Fruit fly (Drosophila melanogaster) S2 (cell line): ENCODE data around the gene CG1317.

Source experiments
- CG8478 ChIP-seq: fragments of >200 bp; optimal IDR thresholded peaks from 2 replicates; lab custom pipeline; 2018
- CTCF ChIP-seq, 2 experiments: fragments of >200 bp; optimal IDR thresholded peaks; 2 replicates each; lab custom pipeline; 2018

The CG1317 gene

DNA sequence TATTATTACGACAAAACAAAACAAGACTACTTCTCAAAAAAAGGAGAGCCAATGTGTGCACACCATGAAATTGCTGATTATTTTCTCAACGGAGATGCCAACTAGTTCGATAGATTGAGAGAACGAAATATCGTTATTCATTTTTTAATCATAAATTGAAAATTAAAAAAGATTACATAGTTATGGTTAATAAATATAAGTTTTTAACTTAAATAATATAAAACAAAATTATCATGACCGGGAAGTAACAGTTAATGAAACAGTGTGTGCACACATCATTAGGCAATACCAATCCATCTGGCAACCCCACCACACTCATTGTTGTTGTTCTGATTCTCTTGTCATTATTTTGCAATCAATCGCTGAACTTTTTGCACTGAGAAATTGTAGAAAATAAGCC, at the start of gene CG1317, which contains the start of gene CG8993:
CG1317 (minus strand) TSS at position 58 of the 400 bp plus-strand sequence.
CG8993 (plus strand) TSS at position 318 of the 400 bp plus-strand sequence.
- no peak for TF ChIP-seq CG8478
- TF ChIP-seq CTCF (optimal IDR thresholded peaks at IDR 0.05; lab: Kevin White, UChicago): no peak

DNA sequence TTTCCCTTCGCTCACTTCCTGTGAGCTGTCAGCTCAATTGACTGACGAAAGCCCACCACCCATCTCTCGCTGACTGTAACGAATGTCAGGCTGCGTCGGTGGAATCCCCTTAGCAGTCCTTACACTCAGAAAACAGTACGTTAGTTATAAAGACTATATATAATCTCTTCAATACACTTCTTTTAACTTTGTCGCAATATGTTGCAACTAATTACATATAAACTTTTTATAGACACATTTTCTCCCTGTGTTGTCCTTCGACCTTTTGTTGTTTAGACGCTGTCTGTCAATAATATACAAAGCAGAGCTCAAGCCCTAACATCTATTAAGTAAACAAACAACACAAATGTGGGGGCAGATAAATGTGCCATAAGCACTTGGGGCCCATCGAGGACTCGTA, 49.4 kb upstream of the CG1317 start:
- TF ChIP-seq CTCF (optimal IDR thresholded peaks at IDR 0.05; lab: Kevin White, UChicago) (no peak), CG8478 (no peak)

DNA sequence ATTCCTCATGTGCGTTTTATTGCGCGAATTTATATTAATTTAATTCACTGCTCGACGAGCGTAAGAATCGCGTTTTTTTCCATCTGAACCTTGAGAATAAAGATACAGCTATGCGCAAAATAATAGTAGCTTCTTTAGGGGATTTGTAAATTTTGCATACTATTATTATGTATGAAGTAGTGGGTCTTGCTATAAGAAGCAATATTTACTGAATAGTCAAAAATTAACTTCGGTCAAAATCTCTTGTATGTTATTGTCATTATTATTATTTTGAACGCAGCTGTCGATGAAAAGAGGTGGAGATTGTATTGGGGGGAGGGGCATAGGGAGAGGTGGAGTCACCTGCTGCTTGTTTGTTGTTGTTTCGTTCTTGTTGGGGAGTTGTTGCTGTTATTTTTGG, 47.0 kb upstream of the CG1317 start:
- no peak for TF ChIP-seq CTCF (optimal IDR thresholded peaks at IDR 0.05; lab: Kevin White, UChicago)
- TF ChIP-seq CG8478: no peak

dm6 chr3L:2417399-2418040, 45.8 kb upstream of the CG1317 start:
- TF ChIP-seq CG8478 (no peak), CTCF (optimal IDR thresholded peaks at IDR 0.05; lab: Kevin White, UChicago) (no peak)

- TF ChIP-seq CG8478 (no peak), CTCF (optimal IDR thresholded peaks at IDR 0.05; lab: Kevin White, UChicago) (no peak)
These were observed 43.1 kb upstream of the CG1317 start for dm6 chr3L:2414876-2415275.

- no peak for TF ChIP-seq CTCF (optimal IDR thresholded peaks at IDR 0.05; lab: Kevin White, UChicago)
These were observed 39.9 kb upstream of the CG1317 start for dm6 chr3L:2411564-2412080.

DNA sequence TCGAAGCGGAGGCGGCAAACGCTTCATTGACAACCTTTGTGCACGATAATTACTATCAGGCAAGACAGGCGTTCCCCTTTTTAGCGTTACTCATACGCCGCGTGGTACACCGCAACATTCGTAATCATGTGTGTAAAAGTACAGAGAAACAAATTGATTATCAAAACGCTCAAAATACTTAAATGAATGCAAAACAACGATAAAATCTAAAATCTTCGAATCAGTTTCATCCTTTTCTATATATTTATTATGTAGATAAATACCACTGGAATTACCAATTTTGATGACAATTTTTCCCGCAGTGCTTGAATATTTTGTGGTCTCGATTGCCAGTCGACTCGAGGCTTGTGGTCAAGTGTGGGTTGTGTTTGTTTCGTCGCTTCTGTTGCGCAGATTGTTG, 39.1 kb upstream of the CG1317 start:
- TF ChIP-seq CTCF (optimal IDR thresholded peaks at IDR 0.05; lab: Kevin White, UChicago): no peak
- TF ChIP-seq CG8478: no peak

dm6 chr3L:2409289-2409688, 37.5 kb upstream of the CG1317 start:
- no peak for TF ChIP-seq CG8478
- TF ChIP-seq CTCF (optimal IDR thresholded peaks at IDR 0.05; lab: Kevin White, UChicago): peak; percentile 82 to 93

- TF ChIP-seq CG8478: no peak
- no peak for TF ChIP-seq CTCF (optimal IDR thresholded peaks at IDR 0.05; lab: Kevin White, UChicago)
These were observed 36.2 kb upstream of the CG1317 start for dm6 chr3L:2407945-2408344.

dm6 chr3L:2407271-2407670, 35.5 kb upstream of the CG1317 start:
- TF ChIP-seq CG8478: no peak
- peak; percentile 34 to 63 for TF ChIP-seq CTCF (optimal IDR thresholded peaks at IDR 0.05; lab: Kevin White, UChicago)

DNA sequence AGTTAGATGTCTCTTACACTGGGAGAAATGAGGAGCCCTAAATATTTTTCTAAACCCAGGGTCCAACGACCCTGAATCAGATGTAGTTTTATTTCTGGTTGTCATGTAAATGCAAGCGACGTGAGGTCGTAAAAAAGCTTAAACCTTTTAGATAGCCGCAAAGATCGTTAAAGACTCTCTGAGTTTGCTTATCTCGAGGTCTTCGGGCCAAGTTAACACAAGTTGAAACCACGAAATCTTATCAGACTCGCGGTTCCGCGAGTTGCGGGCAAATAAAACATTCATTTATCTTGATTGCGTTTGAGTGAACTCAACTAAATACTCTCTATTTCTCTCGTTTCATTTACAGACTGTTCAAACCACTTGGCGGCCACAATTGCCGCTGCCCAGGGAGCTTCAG, 30.5 kb upstream of the CG1317 start:
- TF ChIP-seq CG8478 (no peak), CTCF (optimal IDR thresholded peaks at IDR 0.05; lab: Kevin White, UChicago) (no peak)

- TF ChIP-seq CTCF (optimal IDR thresholded peaks at IDR 0.05; lab: Kevin White, UChicago): no peak
- TF ChIP-seq CG8478: no peak
These were observed 28.6 kb upstream of the CG1317 start for dm6 chr3L:2400227-2400840.

DNA sequence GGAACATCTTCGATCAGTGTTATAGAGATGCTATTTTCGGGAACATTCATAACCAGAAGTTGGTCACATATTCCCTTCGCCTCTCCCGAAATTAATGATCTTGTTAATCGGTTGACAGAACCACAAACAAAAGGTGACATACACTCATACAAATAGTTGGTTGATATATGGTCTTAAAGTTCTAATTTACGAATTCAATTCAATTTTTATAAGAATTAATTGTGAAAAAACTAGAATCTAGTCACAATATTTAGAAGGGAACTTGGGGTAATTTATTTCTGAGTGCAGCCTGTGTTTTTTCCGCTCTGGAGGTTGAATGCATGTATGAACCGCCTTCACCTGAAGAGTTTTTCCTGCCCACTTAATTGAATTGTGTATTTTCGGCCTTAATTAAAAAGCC, 28.0 kb upstream of the CG1317 start:
- TF ChIP-seq CG8478: no peak
- no peak for TF ChIP-seq CTCF (optimal IDR thresholded peaks at IDR 0.05; lab: Kevin White, UChicago)

DNA sequence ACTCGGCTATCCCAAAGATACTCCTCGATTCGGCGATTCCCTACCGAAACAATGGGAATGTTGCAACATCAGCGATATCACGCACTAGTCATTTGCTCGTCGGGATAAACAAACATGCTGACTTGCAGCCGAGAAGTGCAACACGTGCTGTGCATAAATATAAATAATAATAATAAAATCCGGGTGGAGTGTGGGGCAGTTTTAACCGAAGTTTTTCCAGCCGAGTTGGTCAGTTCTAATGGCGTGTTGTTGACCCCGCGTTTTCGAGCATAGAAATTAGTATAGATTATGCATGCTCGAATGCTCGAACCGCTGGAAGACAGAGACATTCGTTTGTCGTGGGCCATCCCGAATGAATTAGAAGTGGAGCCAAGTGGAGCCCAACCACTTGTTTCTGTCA, 26.9 kb upstream of the CG1317 start:
- no peak for TF ChIP-seq CG8478
- TF ChIP-seq CTCF (optimal IDR thresholded peaks at IDR 0.05; lab: Kevin White, UChicago): no peak

dm6 chr3L:2397571-2398187, 25.9 kb upstream of the CG1317 start:
- TF ChIP-seq CTCF (optimal IDR thresholded peaks at IDR 0.05; lab: Kevin White, UChicago) (no peak), CG8478 (no peak)

dm6 chr3L:2392745-2393435, 21.2 kb upstream of the CG1317 start:
- TF ChIP-seq CTCF (optimal IDR thresholded peaks at IDR 0.05; lab: Kevin White, UChicago) (no peak), CG8478 (no peak)
